Comparison of ENCODE assay signal across 2 worm cellular contexts in the genomic region with DNA sequence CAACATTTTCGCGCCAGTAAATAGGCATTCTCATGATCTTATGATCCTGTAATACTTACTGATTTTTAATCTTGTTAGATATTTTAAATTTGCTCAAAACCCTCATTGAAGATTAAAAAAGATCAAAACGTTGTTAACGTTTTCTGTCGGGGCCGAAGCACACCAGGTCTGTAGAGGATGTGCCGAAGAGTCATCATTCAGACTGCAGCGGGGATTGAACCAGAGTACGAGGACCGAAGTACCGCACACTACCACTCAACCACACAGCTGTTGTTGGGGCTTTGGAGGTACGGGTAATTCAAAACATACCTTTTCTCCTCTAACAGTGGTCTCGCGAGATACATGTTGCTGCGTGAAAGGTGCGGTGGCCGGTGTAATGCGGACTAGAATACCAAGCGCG.
A peak's percentile ranks its signal among the peaks of the same experiment; 100 is the strongest.
TF ChIP-seq lines count a peak whose summit lies in the region.

No protein-coding gene starts in this region.

TF ChIP-seq in whole organism, L1 larva, 84 proteins besides CTCF, POLR2A, EP300 and RAD21 (continued from another document):
- no peak for TF ChIP-seq nhr-47 (tag; optimal IDR thresholded peaks at IDR 0.05; lab: Kevin White, UChicago)
- no peak for TF ChIP-seq unc-86 (tag; optimal IDR thresholded peaks at IDR 0.05; lab: Kevin White, UChicago)
- no peak for TF ChIP-seq ceh-90 (tag; optimal IDR thresholded peaks at IDR 0.05; lab: Kevin White, UChicago)
- no peak for TF ChIP-seq unc-98 (GFP tag; IDR thresholded peaks at IDR 0.05; lab: Robert Waterston, UW)
- TF ChIP-seq xbp-1 (tag; optimal IDR thresholded peaks at IDR 0.05; lab: Kevin White, UChicago) = no peak
- no peak for TF ChIP-seq lin-13 (GFP tag; optimal IDR thresholded peaks at IDR 0.05; lab: Kevin White, UChicago)
- TF ChIP-seq pag-3 (tag; optimal IDR thresholded peaks at IDR 0.05; lab: Kevin White, UChicago; ENCODE audit: borderline replicate concordance, insufficient read depth) = no peak
- no peak for TF ChIP-seq grh-1 (GFP tag; IDR thresholded peaks at IDR 0.05; lab: Robert Waterston, UW)
- TF ChIP-seq rnt-1 (tag; optimal IDR thresholded peaks at IDR 0.05; lab: Kevin White, UChicago) = peak; percentile 61
- TF ChIP-seq zip-4 (GFP tag; optimal IDR thresholded peaks at IDR 0.05; lab: Kevin White, UChicago) = no peak
- no peak for TF ChIP-seq Y116A8C.19 (tag; optimal IDR thresholded peaks at IDR 0.05; lab: Kevin White, UChicago; ENCODE audit: borderline replicate concordance)
- no peak for TF ChIP-seq fos-1 (tag; optimal IDR thresholded peaks at IDR 0.05; lab: Kevin White, UChicago)
- TF ChIP-seq hlh-4 (tag; optimal IDR thresholded peaks at IDR 0.05; lab: Kevin White, UChicago) = no peak
- no peak for TF ChIP-seq pax-3 (tag; optimal IDR thresholded peaks at IDR 0.05; lab: Kevin White, UChicago)
- no peak for TF ChIP-seq mef-2 (tag; optimal IDR thresholded peaks at IDR 0.05; lab: Kevin White, UChicago)
- no peak for TF ChIP-seq mab-9 (GFP tag; IDR thresholded peaks at IDR 0.05; lab: Robert Waterston, UW)

TF ChIP-seq in whole organism, late embryonic, 69 proteins besides CTCF, POLR2A, EP300 and RAD21 (continued from another document):
- TF ChIP-seq pha-4 (tag; optimal IDR thresholded peaks at IDR 0.05; lab: Kevin White, UChicago) (no peak), pqm-1 (tag; optimal IDR thresholded peaks at IDR 0.05; lab: Kevin White, UChicago) (no peak), pax-1 (tag; optimal IDR thresholded peaks at IDR 0.05; lab: Kevin White, UChicago) (no peak), ceh-14 (tag; optimal IDR thresholded peaks at IDR 0.05; lab: Kevin White, UChicago) (no peak), ceh-24 (tag; optimal IDR thresholded peaks at IDR 0.05; lab: Kevin White, UChicago) (no peak), ceh-31 (tag; optimal IDR thresholded peaks at IDR 0.05; lab: Kevin White, UChicago) (peak; percentile 1)
